Fruit fly (Drosophila melanogaster) whole organism, embryonic: ENCODE results near the gene Reck.

Experiments used
- Ada2b ChIP-seq: fragments of 200-800 bp; sonication (Bioruptor generic); IDR thresholded peaks from 2 replicates; pipeline ENCODE4 v1.3.6; 2022; ENCODE audit warnings: missing biosample characterization, missing genetic modification characterization
- Adf1 ChIP-seq: fragments of 200-800 bp; sonication (Bioruptor generic); IDR thresholded peaks from 2 replicates; pipeline ENCODE4 v1.3.6; 2022; ENCODE audit warnings: missing biosample characterization, missing genetic modification characterization
- B-H2 ChIP-seq: fragments of 200-800 bp; sonication (Bioruptor generic); optimal IDR thresholded peaks from 2 replicates; lab custom pipeline; 2018; ENCODE audit warnings: missing biosample characterization, mild to moderate bottlenecking, missing genetic modification characterization
- Bgb ChIP-seq: fragments of 200-800 bp; sonication (Bioruptor generic); IDR thresholded peaks from 2 replicates; pipeline ENCODE4 v1.3.6; 2022; ENCODE audit warnings: missing biosample characterization, missing genetic modification characterization; ENCODE audit not compliant: partially characterized antibody
- Blimp-1 ChIP-seq: fragments of 200-800 bp; sonication (Bioruptor generic); optimal IDR thresholded peaks from 3 replicates; lab custom pipeline; 2018; ENCODE audit warnings: missing biosample characterization, missing genetic modification characterization, mild to moderate bottlenecking, moderate library complexity, missing genetic modification reagents
- CG1024 ChIP-seq: fragments of 200-800 bp; sonication (Bioruptor generic); IDR thresholded peaks from 2 replicates; pipeline ENCODE4 v1.3.6; 2022; ENCODE audit warnings: missing biosample characterization, missing genetic modification characterization
- CG10462 ChIP-seq: fragments of 200-800 bp; sonication (Bioruptor generic); optimal IDR thresholded peaks from 2 replicates; lab custom pipeline; 2016; ENCODE audit warnings: missing biosample characterization, missing genetic modification characterization
- CG1603 ChIP-seq: fragments of 200-800 bp; sonication (Bioruptor generic); optimal IDR thresholded peaks from 2 replicates; lab custom pipeline; 2019; ENCODE audit warnings: missing biosample characterization, mild to moderate bottlenecking, missing genetic modification characterization, moderate library complexity
- CG16813 ChIP-seq: fragments of 200-800 bp; sonication (Bioruptor generic); IDR thresholded peaks from 3 replicates; pipeline ENCODE4 v1.3.6; 2022; ENCODE audit warnings: missing biosample characterization, missing genetic modification characterization; ENCODE audit not compliant: partially characterized antibody
- CG16863 ChIP-seq: fragments of 200-800 bp; sonication (Bioruptor generic); optimal IDR thresholded peaks from 3 replicates; lab custom pipeline; 2016; ENCODE audit warnings: missing biosample characterization, missing genetic modification characterization
- CG17361 ChIP-seq: fragments of 200-800 bp; sonication (Bioruptor generic); IDR thresholded peaks from 3 replicates; pipeline ENCODE4 v1.3.6; 2022; ENCODE audit warnings: missing biosample characterization, missing genetic modification characterization
- CG17829 ChIP-seq: fragments of 200-800 bp; optimal IDR thresholded peaks from 2 replicates; lab custom pipeline; 2019; ENCODE audit warnings: missing biosample characterization, mild to moderate bottlenecking, missing genetic modification characterization, moderate library complexity
- CG2116 ChIP-seq: fragments of 200-800 bp; sonication (Bioruptor generic); optimal IDR thresholded peaks from 3 replicates; lab custom pipeline; 2018; ENCODE audit warnings: missing biosample characterization, mild to moderate bottlenecking, missing genetic modification characterization
- CG2199 ChIP-seq: fragments of 200-800 bp; sonication (Bioruptor generic); IDR thresholded peaks from 3 replicates; pipeline ENCODE4 v1.3.6; 2022; ENCODE audit warnings: missing biosample characterization, missing genetic modification characterization
- CG33557 ChIP-seq: fragments of 200-800 bp; sonication (Bioruptor generic); optimal IDR thresholded peaks from 2 replicates; lab custom pipeline; 2019; ENCODE audit warnings: missing biosample characterization, mild to moderate bottlenecking, missing genetic modification characterization, moderate library complexity
- CG42726 ChIP-seq: fragments of 200-800 bp; sonication (Bioruptor generic); IDR thresholded peaks from 2 replicates; pipeline ENCODE4 v1.3.6; 2022; ENCODE audit warnings: missing biosample characterization, missing genetic modification characterization; ENCODE audit not compliant: partially characterized antibody
- CG7556 ChIP-seq: fragments of 200-800 bp; sonication (Bioruptor generic); optimal IDR thresholded peaks from 2 replicates; lab custom pipeline; 2017; ENCODE audit warnings: missing biosample characterization, mild to moderate bottlenecking, missing genetic modification characterization
- CG7963 ChIP-seq: fragments of 200-800 bp; sonication (Bioruptor generic); IDR thresholded peaks from 3 replicates; pipeline ENCODE4 v1.3.6; 2022; ENCODE audit warnings: missing biosample characterization, missing genetic modification characterization; ENCODE audit not compliant: partially characterized antibody
- CTCF ChIP-seq: fragments of 200-800 bp; sonication (Bioruptor generic); optimal IDR thresholded peaks from 2 replicates; lab custom pipeline; 2017; ENCODE audit warnings: missing biosample characterization, mild to moderate bottlenecking, missing genetic modification characterization, moderate library complexity
- Dp ChIP-seq: fragments of 200-800 bp; sonication (Bioruptor generic); optimal IDR thresholded peaks from 2 replicates; lab custom pipeline; 2018; ENCODE audit warnings: missing biosample characterization, mild to moderate bottlenecking, missing genetic modification characterization, moderate library complexity
- Hr51 ChIP-seq, 2 experiments: fragments of 200-800 bp; sonication (Bioruptor generic); optimal IDR thresholded peaks; 2 replicates in 1 of 2; 3 replicates in 1 of 2; lab custom pipeline; 2016 to 2018; ENCODE audit warnings: missing biosample characterization in 2 of 2, missing genetic modification characterization in 2 of 2, mild to moderate bottlenecking in 1 of 2, moderate library complexity in 1 of 2
- Hsf ChIP-seq: fragments of 200-800 bp; sonication (Bioruptor generic); optimal IDR thresholded peaks from 3 replicates; lab custom pipeline; 2016; ENCODE audit warnings: missing biosample characterization, missing genetic modification characterization
- Myb ChIP-seq: fragments of 200-800 bp; sonication (Bioruptor generic); optimal IDR thresholded peaks from 2 replicates; lab custom pipeline; 2016; ENCODE audit warnings: missing biosample characterization, missing genetic modification characterization
- NfI ChIP-seq: fragments of 200-800 bp; sonication (Bioruptor generic); optimal IDR thresholded peaks from 3 replicates; lab custom pipeline; 2018; ENCODE audit warnings: missing biosample characterization, mild to moderate bottlenecking, missing genetic modification characterization, moderate library complexity
- Opbp ChIP-seq: fragments of 200-800 bp; sonication (Bioruptor generic); IDR thresholded peaks from 3 replicates; pipeline ENCODE4 v1.3.6; 2022; ENCODE audit warnings: missing biosample characterization, missing genetic modification characterization; ENCODE audit not compliant: partially characterized antibody
- amos ChIP-seq: fragments of 200-800 bp; sonication (Bioruptor generic); IDR thresholded peaks from 2 replicates; pipeline ENCODE4 v1.3.6; 2022; ENCODE audit warnings: missing biosample characterization, missing genetic modification characterization; ENCODE audit not compliant: partially characterized antibody
- ara ChIP-seq: fragments of 200-800 bp; sonication (Bioruptor generic); IDR thresholded peaks from 2 replicates; pipeline ENCODE4 v1.3.6; 2022; ENCODE audit warnings: missing biosample characterization, missing genetic modification characterization
- ase ChIP-seq: fragments of 200-800 bp; sonication (Bioruptor generic); IDR thresholded peaks from 3 replicates; pipeline ENCODE4 v1.3.6; 2022; ENCODE audit warnings: missing biosample characterization, missing genetic modification characterization
- az2 ChIP-seq: fragments of 200-800 bp; sonication (Bioruptor generic); optimal IDR thresholded peaks from 3 replicates; lab custom pipeline; 2016; ENCODE audit warnings: missing biosample characterization, missing genetic modification characterization
- dmrt11E ChIP-seq: fragments of 200-800 bp; sonication (Bioruptor generic); optimal IDR thresholded peaks from 3 replicates; lab custom pipeline; 2018; ENCODE audit warnings: missing biosample characterization, mild to moderate bottlenecking, missing genetic modification characterization, moderate library complexity
- grau ChIP-seq: fragments of 200-800 bp; optimal IDR thresholded peaks from 3 replicates; lab custom pipeline; 2019; ENCODE audit warnings: missing biosample characterization, mild to moderate bottlenecking, missing genetic modification characterization, moderate library complexity
- insv ChIP-seq, 2 experiments: fragments of 200-800 bp; sonication (Bioruptor generic); optimal IDR thresholded peaks; 3 replicates each; lab custom pipeline; 2016 to 2018; ENCODE audit warnings: missing biosample characterization in 2 of 2, missing genetic modification characterization in 2 of 2
- kay ChIP-seq: fragments of 200-800 bp; sonication (Bioruptor generic); optimal IDR thresholded peaks from 2 replicates; lab custom pipeline; 2016; ENCODE audit warnings: missing biosample characterization, missing genetic modification characterization
- knrl ChIP-seq: fragments of 200-800 bp; sonication (Bioruptor generic); IDR thresholded peaks from 3 replicates; pipeline ENCODE4 v1.3.6; 2022; ENCODE audit warnings: missing biosample characterization, missing genetic modification characterization; ENCODE audit not compliant: partially characterized antibody
- odd ChIP-seq: fragments of 200-800 bp; sonication (Bioruptor generic); optimal IDR thresholded peaks from 2 replicates; lab custom pipeline; 2017; ENCODE audit warnings: missing biosample characterization, mild to moderate bottlenecking, missing genetic modification characterization
- pita ChIP-seq: fragments of 200-800 bp; sonication (Bioruptor generic); optimal IDR thresholded peaks from 2 replicates; lab custom pipeline; 2017; ENCODE audit warnings: missing biosample characterization, mild to moderate bottlenecking, missing genetic modification characterization
- sens ChIP-seq: fragments of 200-800 bp; sonication (Bioruptor generic); peaks from one replicate; lab custom pipeline; 2016; ENCODE audit warnings: missing biosample characterization, missing genetic modification characterization
- sisA ChIP-seq: fragments of 200-800 bp; sonication (Bioruptor generic); IDR thresholded peaks from 2 replicates; pipeline ENCODE4 v1.3.6; 2022; ENCODE audit warnings: missing biosample characterization, missing genetic modification characterization
- slbo ChIP-seq: fragments of 200-800 bp; sonication (Bioruptor generic); IDR thresholded peaks from 2 replicates; pipeline ENCODE4 v1.3.6; 2022; ENCODE audit warnings: missing biosample characterization, missing genetic modification characterization
- stwl ChIP-seq: fragments of 200-800 bp; sonication (Bioruptor generic); optimal IDR thresholded peaks from 3 replicates; lab custom pipeline; 2018; ENCODE audit warnings: missing biosample characterization, mild to moderate bottlenecking, missing genetic modification characterization, moderate library complexity
- zen ChIP-seq: fragments of 200-800 bp; sonication (Bioruptor generic); optimal IDR thresholded peaks from 3 replicates; lab custom pipeline; 2018; ENCODE audit warnings: missing biosample characterization, mild to moderate bottlenecking, missing genetic modification characterization, moderate library complexity

The Reck gene

DNA sequence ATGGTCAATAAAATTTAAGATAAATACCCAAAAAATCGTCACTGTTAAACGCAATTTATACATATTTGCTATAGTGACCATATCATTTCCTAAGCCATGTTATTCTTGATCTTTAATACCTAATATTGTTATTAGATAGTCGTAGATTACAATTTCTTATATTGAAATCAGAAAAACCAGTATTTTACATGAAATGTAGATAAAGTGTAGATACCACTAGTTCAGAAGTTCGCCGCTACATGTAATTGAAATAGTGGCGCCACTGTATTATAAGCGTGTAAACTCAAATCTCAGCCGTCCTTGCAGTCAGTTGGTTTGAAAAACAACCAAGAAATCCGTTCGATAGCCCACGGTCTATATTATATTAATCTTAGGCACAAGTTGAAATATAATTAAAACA is 34.2 kb upstream of the Reck start:
- TF ChIP-seq NfI (GFP tag; lab: Kevin White, UChicago) (peak; percentile 1), sisA (GFP tag; lab: Robert Waterston, UW) (no peak), odd (no peak), Ada2b (GFP tag; lab: Robert Waterston, UW) (no peak), CG7556 (GFP tag; lab: Kevin White, UChicago) (no peak), CG42726 (GFP tag; lab: Robert Waterston, UW) (no peak), sens (GFP tag; lab: Kevin White, UChicago) (peak; percentile 84), Hsf (GFP tag; lab: Kevin White, UChicago) (peak; percentile 28), Myb (GFP tag; lab: Kevin White, UChicago) (peak; percentile 39), dmrt11E (peak; percentile 21), Hr51 (GFP tag; optimal IDR thresholded peaks at IDR 0.05; lab: Kevin White, UChicago) (peak in 1 of 2 experiments; percentile 14), B-H2 (GFP tag; lab: Kevin White, UChicago) (no peak), CG17829 (tag; lab: Kevin White, UChicago) (peak; percentile 2), amos (GFP tag; lab: Robert Waterston, UW) (peak; percentile 73), CG16863 (no peak), CG33557 (GFP tag; lab: Kevin White, UChicago) (no peak), CG7963 (GFP tag; lab: Robert Waterston, UW) (peak; percentile 62; the same call in 1 of the 3 replicates), Adf1 (no peak), grau (peak; percentile 11), Dp (GFP tag; lab: Kevin White, UChicago) (peak; percentile 11), slbo (GFP tag; lab: Robert Waterston, UW) (peak; percentile 23; the same call in 1 of the 2 replicates), insv (GFP tag; optimal IDR thresholded peaks at IDR 0.05; lab: Kevin White, UChicago) (no peak), CG10462 (GFP tag; lab: Kevin White, UChicago) (no peak), Blimp-1 (GFP tag; lab: Kevin White, UChicago) (no peak), stwl (tag; lab: Kevin White, UChicago) (peak; percentile 57), kay (no peak), ase (GFP tag; lab: Robert Waterston, UW) (no peak), pita (GFP tag; lab: Kevin White, UChicago) (peak; percentile 32), CG2116 (GFP tag; lab: Kevin White, UChicago) (no peak), knrl (GFP tag; lab: Robert Waterston, UW) (peak; percentile 50; the same call in 2 of the 3 replicates), CG17361 (GFP tag; lab: Robert Waterston, UW) (0 out of 3 replicates have a peak, but pooled peaks have one; percentile 10), CG1024 (peak; percentile 2; the same call in 1 of the 2 replicates), az2 (GFP tag; lab: Kevin White, UChicago) (peak; percentile 7), CG1603 (peak; percentile 15), CG16813 (GFP tag; lab: Robert Waterston, UW) (peak; percentile 66), Bgb (peak; percentile 76), CTCF (peak; percentile 94), ara (GFP tag; lab: Robert Waterston, UW) (0 out of 2 replicates have a peak, but pooled peaks have one; percentile 5), CG2199 (GFP tag; lab: Robert Waterston, UW) (peak; percentile 65; the same call in 2 of the 3 replicates), zen (tag; lab: Kevin White, UChicago) (peak; percentile 43), Opbp (GFP tag; lab: Robert Waterston, UW) (0 out of 3 replicates have a peak, but pooled peaks have one; percentile 39)
